Fruit fly (Drosophila melanogaster) S2 (cell line): ENCODE data around the gene Scsalpha1.

Source experiments
- CG8478 ChIP-seq: fragments of >200 bp; optimal IDR thresholded peaks from 2 replicates; lab custom pipeline; 2018
- CTCF ChIP-seq, 2 experiments: fragments of >200 bp; optimal IDR thresholded peaks; 2 replicates each; lab custom pipeline; 2018

dm6 chr3L:3766704-3767103 is 47.3 kb upstream of the Scsalpha1 start:
- TF ChIP-seq CTCF (optimal IDR thresholded peaks at IDR 0.05; lab: Kevin White, UChicago): peak in 1 of 2 experiments; percentile 62
- no peak for TF ChIP-seq CG8478
